Worm (Caenorhabditis elegans) whole organism, midembryonic: ENCODE measurements around the gene F40F12.9.
A peak's percentile ranks its signal among the peaks of the same experiment; 100 is the strongest.

ENCODE experiments used
- T22C8.4 ChIP-seq: fragments of 200-800 bp; sonication (Bioruptor generic); IDR thresholded peaks from 2 replicates; pipeline ENCODE4 v1.3.6; 2022; ENCODE audit warnings: missing genetic modification characterization, missing compliant biosample characterization
- cog-1 ChIP-seq: sonication (generic microtip); optimal IDR thresholded peaks from 2 replicates; lab custom pipeline; 2016; ENCODE audit warnings: missing genetic modification characterization, missing compliant biosample characterization
- flt-1 ChIP-seq: fragments of 200-800 bp; sonication (Bioruptor generic); IDR thresholded peaks from 2 replicates; pipeline ENCODE4 v1.3.6; 2022; ENCODE audit warnings: missing genetic modification characterization, missing compliant biosample characterization
- klf-2 ChIP-seq: fragments of 200-800 bp; sonication (Bioruptor generic); conservative IDR thresholded peaks from 2 replicates; pipeline ENCODE4 v1.3.6; 2022; ENCODE audit warnings: missing genetic modification reagents, missing genetic modification characterization, missing compliant biosample characterization
- med-1 ChIP-seq: sonication (generic microtip); optimal IDR thresholded peaks from 2 replicates; lab custom pipeline; 2017; ENCODE audit warnings: missing genetic modification characterization, mild to moderate bottlenecking, missing compliant biosample characterization, antibody characterized with exemption, missing genetic modification reagents; ENCODE audit not compliant: insufficient read depth
- ref-1 ChIP-seq: fragments of 200-800 bp; sonication (Bioruptor generic); conservative IDR thresholded peaks from 2 replicates; pipeline ENCODE4 v1.3.6; 2022; ENCODE audit warnings: missing genetic modification reagents, missing genetic modification characterization, missing compliant biosample characterization
- tab-1 ChIP-seq: fragments of 200-800 bp; sonication (Bioruptor generic); IDR thresholded peaks from 2 replicates; pipeline ENCODE4 v1.3.6; 2022; ENCODE audit warnings: missing genetic modification characterization, missing compliant biosample characterization
- ztf-23 ChIP-seq: fragments of 200-800 bp; sonication (Bioruptor generic); IDR thresholded peaks from 2 replicates; pipeline ENCODE4 v1.3.6; 2022; ENCODE audit warnings: missing genetic modification reagents, missing genetic modification characterization, missing compliant biosample characterization
- ztf-29 ChIP-seq: fragments of 200-800 bp; sonication (Bioruptor generic); IDR thresholded peaks from 2 replicates; pipeline ENCODE4 v1.3.6; 2022; ENCODE audit warnings: missing genetic modification reagents, missing genetic modification characterization, missing compliant biosample characterization

The F40F12.9 gene

ce11 chrIII:9912501-9912900 is 1.4 kb downstream of the F40F12.9 start:
- TF ChIP-seq ztf-23 (GFP tag; lab: Robert Waterston, UW) (no peak), T22C8.4 (no peak), tab-1 (no peak), klf-2 (GFP tag; lab: Robert Waterston, UW) (no peak), ref-1 (no peak), flt-1 (no peak), ztf-29 (GFP tag; lab: Robert Waterston, UW) (no peak), cog-1 (tag; lab: Kevin White, UChicago) (no peak), med-1 (GFP tag; lab: Kevin White, UChicago) (no peak)

ce11 chrIII:9912998-9913397 is 1.9 kb downstream of the F40F12.9 start:
- TF ChIP-seq ztf-23 (GFP tag; lab: Robert Waterston, UW): 0 out of 2 replicates have a peak, but pooled peaks have one; percentile 9
- TF ChIP-seq flt-1: no peak
- TF ChIP-seq klf-2 (GFP tag; lab: Robert Waterston, UW): no peak

ce11 chrIII:9913722-9914121 is 2.6 kb downstream of the F40F12.9 start, which contains the start of gene cbp-3:
TSS of gene cbp-3 (plus strand) at chrIII:9913993.
- TF ChIP-seq flt-1 (no peak), T22C8.4 (no peak), med-1 (GFP tag; lab: Kevin White, UChicago) (no peak), tab-1 (no peak), ref-1 (no peak), ztf-29 (GFP tag; lab: Robert Waterston, UW) (no peak), klf-2 (GFP tag; lab: Robert Waterston, UW) (no peak), cog-1 (tag; lab: Kevin White, UChicago) (no peak), ztf-23 (GFP tag; lab: Robert Waterston, UW) (no peak)

- TF ChIP-seq tab-1: no peak
- TF ChIP-seq med-1 (GFP tag; lab: Kevin White, UChicago): no peak
- no peak for TF ChIP-seq ztf-29 (GFP tag; lab: Robert Waterston, UW)
- TF ChIP-seq klf-2 (GFP tag; lab: Robert Waterston, UW): no peak
- no peak for TF ChIP-seq ztf-23 (GFP tag; lab: Robert Waterston, UW)
- TF ChIP-seq cog-1 (tag; lab: Kevin White, UChicago): no peak
- no peak for TF ChIP-seq flt-1
- no peak for TF ChIP-seq T22C8.4
These were observed 9.6 kb downstream of the F40F12.9 start, which contains the start of gene F40F12.3 for ce11 chrIII:9920764-9921163. TSS of gene F40F12.3 (minus strand) at chrIII:9920864.

- no peak for TF ChIP-seq ztf-29 (GFP tag; lab: Robert Waterston, UW)
These were observed 11.2 kb downstream of the F40F12.9 start for ce11 chrIII:9922310-9922709.

- TF ChIP-seq T22C8.4 (no peak), klf-2 (GFP tag; lab: Robert Waterston, UW) (no peak), ref-1 (no peak), ztf-23 (GFP tag; lab: Robert Waterston, UW) (no peak), cog-1 (tag; lab: Kevin White, UChicago) (no peak), tab-1 (no peak), ztf-29 (GFP tag; lab: Robert Waterston, UW) (no peak), flt-1 (no peak), med-1 (GFP tag; lab: Kevin White, UChicago) (no peak)
These were observed 11.7 kb downstream of the F40F12.9 start, which contains the start of gene cbp-2 for ce11 chrIII:9922874-9923273. TSS of gene cbp-2 (plus strand) at chrIII:9923174.

ce11 chrIII:9926650-9927049 is 15.5 kb downstream of the F40F12.9 start, which contains the start of gene ttr-3:
TSS of gene ttr-3 (minus strand) at chrIII:9926750.
- TF ChIP-seq med-1 (GFP tag; lab: Kevin White, UChicago) (no peak), ztf-29 (GFP tag; lab: Robert Waterston, UW) (no peak), klf-2 (GFP tag; lab: Robert Waterston, UW) (no peak), cog-1 (tag; lab: Kevin White, UChicago) (no peak), ref-1 (no peak), T22C8.4 (no peak), tab-1 (no peak)

ce11 chrIII:9927378-9927777 is 16.2 kb downstream of the F40F12.9 start, which contains the start of gene ttr-2:
TSS of gene ttr-2 (plus strand) at chrIII:9927769.
- TF ChIP-seq tab-1 (no peak), med-1 (GFP tag; lab: Kevin White, UChicago) (no peak), cog-1 (tag; lab: Kevin White, UChicago) (no peak), flt-1 (no peak), klf-2 (GFP tag; lab: Robert Waterston, UW) (no peak)

ce11 chrIII:9928777-9929176 is 17.6 kb downstream of the F40F12.9 start, which contains the start of gene ttr-1:
TSS of gene ttr-1 (plus strand) at chrIII:9929077.
- TF ChIP-seq klf-2 (GFP tag; lab: Robert Waterston, UW): no peak
- no peak for TF ChIP-seq ztf-23 (GFP tag; lab: Robert Waterston, UW)
- TF ChIP-seq flt-1: no peak
- no peak for TF ChIP-seq T22C8.4
- TF ChIP-seq ref-1: no peak
- no peak for TF ChIP-seq med-1 (GFP tag; lab: Kevin White, UChicago)
- TF ChIP-seq cog-1 (tag; lab: Kevin White, UChicago): no peak
- no peak for TF ChIP-seq ztf-29 (GFP tag; lab: Robert Waterston, UW)
- no peak for TF ChIP-seq tab-1

- TF ChIP-seq ref-1 (no peak), flt-1 (no peak), ztf-23 (GFP tag; lab: Robert Waterston, UW) (no peak), cog-1 (tag; lab: Kevin White, UChicago) (no peak), T22C8.4 (no peak), klf-2 (GFP tag; lab: Robert Waterston, UW) (no peak), ztf-29 (GFP tag; lab: Robert Waterston, UW) (no peak)
These were observed 18.4 kb downstream of the F40F12.9 start for ce11 chrIII:9929525-9929924.

- TF ChIP-seq T22C8.4: no peak
- TF ChIP-seq cog-1 (tag; lab: Kevin White, UChicago): no peak
- no peak for TF ChIP-seq tab-1
- TF ChIP-seq med-1 (GFP tag; lab: Kevin White, UChicago): no peak
- TF ChIP-seq ref-1: no peak
- TF ChIP-seq flt-1: no peak
- no peak for TF ChIP-seq klf-2 (GFP tag; lab: Robert Waterston, UW)
- TF ChIP-seq ztf-23 (GFP tag; lab: Robert Waterston, UW): no peak
- no peak for TF ChIP-seq ztf-29 (GFP tag; lab: Robert Waterston, UW)
These were observed 19.3 kb downstream of the F40F12.9 start for ce11 chrIII:9930406-9930805.
